Fruit fly (Drosophila melanogaster): ENCODE measurements around the gene Trf4-1.

Trf4-1 gene

DNA sequence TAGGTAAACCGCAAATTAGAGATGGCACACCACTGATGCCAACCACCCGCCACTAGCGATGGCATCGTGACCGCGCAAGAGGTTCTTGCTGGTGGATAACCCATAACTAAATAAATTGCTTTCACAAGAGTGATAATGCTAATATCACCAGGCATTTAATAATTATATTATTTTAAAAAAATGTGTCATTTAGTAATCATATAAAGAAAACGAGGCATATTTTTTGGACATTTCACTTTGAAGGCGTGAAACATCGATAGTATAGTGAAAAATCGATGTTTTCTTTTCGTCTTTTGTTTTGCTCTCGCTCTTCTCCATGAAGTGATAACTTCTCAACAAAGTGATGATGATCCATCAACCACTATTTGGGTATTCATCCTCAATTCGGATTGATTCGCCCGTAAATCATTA lies 1.4 kb upstream of the Trf4-1 start, which contains the start of gene IntS4 (continued):
- TF ChIP-seq CG6854 (GFP tag; optimal IDR thresholded peaks at IDR 0.05) (no peak), vri (GFP tag; optimal IDR thresholded peaks at IDR 0.05) (no peak), CG8119 (GFP tag; IDR thresholded peaks at IDR 0.05) (no peak), Blimp-1 (GFP tag; optimal IDR thresholded peaks at IDR 0.05) (peak; percentile 1), CG6276 (GFP tag; optimal IDR thresholded peaks at IDR 0.05) (no peak), CG10669 (GFP tag; optimal IDR thresholded peaks at IDR 0.05) (no peak), dac (GFP tag; optimal IDR thresholded peaks at IDR 0.05) (peak; percentile 13), salr (GFP tag; optimal IDR thresholded peaks at IDR 0.05) (no peak), net (GFP tag; optimal IDR thresholded peaks at IDR 0.05) (no peak), Gug (GFP tag; IDR thresholded peaks at IDR 0.05) (peak; percentile 32; the same call in 1 of the 2 replicates), CG3032 (tag; optimal IDR thresholded peaks at IDR 0.05) (peak; percentile 53), CG10631 (GFP tag; optimal IDR thresholded peaks at IDR 0.05) (peak; percentile 76), Sox15 (GFP tag; optimal IDR thresholded peaks at IDR 0.05) (peak; percentile 25), fd59A (GFP tag; optimal IDR thresholded peaks at IDR 0.05) (peak; percentile 4), CG3919 (GFP tag; optimal IDR thresholded peaks at IDR 0.05) (no peak), svp (GFP tag) (peak; percentile 83), topi (GFP tag; optimal IDR thresholded peaks at IDR 0.05) (peak; percentile 54), CG32006 (GFP tag; optimal IDR thresholded peaks at IDR 0.05) (no peak), CG6163 (GFP tag; IDR thresholded peaks at IDR 0.05) (no peak; the same call in 2 of the 3 replicates), esn (GFP tag; optimal IDR thresholded peaks at IDR 0.05) (peak; percentile 74), fkh (GFP tag; optimal IDR thresholded peaks at IDR 0.05) (no peak), cyc (GFP tag; optimal IDR thresholded peaks at IDR 0.05) (peak; percentile 55), CG11762 (GFP tag; optimal IDR thresholded peaks at IDR 0.05; ENCODE audit: insufficient read depth) (no peak), CG4318 (GFP tag; optimal IDR thresholded peaks at IDR 0.05) (no peak), CG15336 (GFP tag; IDR thresholded peaks at IDR 0.05) (0 out of 2 replicates have a peak, but pooled peaks have one; percentile 43), Smox (GFP tag; optimal IDR thresholded peaks at IDR 0.05) (no peak), Ets96B (tag; optimal IDR thresholded peaks at IDR 0.05) (peak; percentile 50), Met (GFP tag; optimal IDR thresholded peaks at IDR 0.05) (peak; percentile 63), CG11294 (GFP tag; IDR thresholded peaks at IDR 0.05) (no peak), Lpt (GFP tag; optimal IDR thresholded peaks at IDR 0.05) (no peak), pdm3 (GFP tag; optimal IDR thresholded peaks at IDR 0.05) (no peak)

DNA sequence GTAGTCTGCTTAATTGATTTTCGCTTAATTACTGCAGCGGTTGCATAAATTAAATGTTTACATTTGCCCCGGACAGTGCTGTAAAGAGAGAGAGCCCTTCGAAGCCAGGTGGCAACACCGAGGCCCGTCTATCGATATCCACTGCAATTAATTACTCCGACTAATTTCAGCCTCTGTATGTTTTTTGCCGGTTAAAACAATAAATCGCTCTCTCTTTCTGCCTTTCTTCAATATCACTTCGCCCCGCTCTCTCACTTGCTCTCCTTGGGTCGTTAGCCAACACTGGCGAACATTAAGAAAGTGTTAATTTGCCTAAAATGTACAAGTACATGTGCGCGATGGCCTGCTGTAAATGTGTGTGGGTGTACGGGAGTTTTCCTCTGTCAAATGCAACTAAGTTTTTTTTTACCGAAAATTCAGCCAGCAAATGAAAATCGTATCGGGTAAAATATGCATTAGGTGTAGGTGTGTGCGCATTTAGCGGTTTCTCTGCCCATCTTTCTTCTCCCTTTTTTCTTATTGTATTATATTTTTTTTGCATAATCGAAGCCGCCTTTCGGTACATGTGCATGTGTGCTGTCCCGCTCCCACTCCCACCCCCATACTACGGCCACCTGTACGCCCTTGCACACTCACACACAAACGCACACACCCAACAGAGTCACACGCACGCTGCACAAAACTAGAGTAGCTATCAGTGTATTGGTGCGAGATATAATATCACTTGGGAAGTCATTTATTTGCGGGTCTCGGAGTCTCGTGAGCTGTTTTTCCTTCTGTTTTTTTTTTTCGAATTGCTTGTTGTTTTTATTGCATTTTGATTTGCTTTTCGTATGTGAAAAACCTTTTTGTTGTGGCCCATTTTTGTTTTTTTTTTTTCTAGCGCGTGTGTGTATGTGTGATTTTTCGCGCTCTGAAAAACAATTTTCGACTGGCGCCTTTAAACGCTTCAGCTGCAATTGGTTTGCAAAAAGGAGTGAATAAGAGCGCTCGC lies 1.6 kb downstream of the Trf4-1 start:
- TF ChIP-seq salr (GFP tag; optimal IDR thresholded peaks at IDR 0.05) (no peak), CG10631 (GFP tag; optimal IDR thresholded peaks at IDR 0.05) (peak; percentile 44), ss (GFP tag; optimal IDR thresholded peaks at IDR 0.05) (peak; percentile 44 to 50), CG7368 (GFP tag; optimal IDR thresholded peaks at IDR 0.05) (peak; percentile 46), CG8319 (GFP tag; optimal IDR thresholded peaks at IDR 0.05) (no peak), CG8119 (GFP tag; IDR thresholded peaks at IDR 0.05) (peak; percentile 65; the same call in 2 of the 3 replicates), Eip78C (GFP tag) (peak; percentile 83), CG32006 (GFP tag; optimal IDR thresholded peaks at IDR 0.05) (peak; percentile 15), CG10669 (GFP tag; optimal IDR thresholded peaks at IDR 0.05) (peak; percentile 20), Sox14 (GFP tag; optimal IDR thresholded peaks at IDR 0.05) (peak; percentile 61), CG6808 (GFP tag; optimal IDR thresholded peaks at IDR 0.05) (no peak), CG8632 (GFP tag; optimal IDR thresholded peaks at IDR 0.05) (peak; percentile 12), CG6276 (GFP tag; optimal IDR thresholded peaks at IDR 0.05) (peak; percentile 51), dsx (GFP tag; optimal IDR thresholded peaks at IDR 0.05; ENCODE audit: poor library complexity, severe bottlenecking) (no peak), cyc (GFP tag; optimal IDR thresholded peaks at IDR 0.05) (peak; percentile 35), acj6 (GFP tag; optimal IDR thresholded peaks at IDR 0.05) (peak; percentile 23), fkh (GFP tag; optimal IDR thresholded peaks at IDR 0.05) (peak; percentile 80), CG31627 (GFP tag; optimal IDR thresholded peaks at IDR 0.05) (peak; percentile 37), Hr4 (GFP tag; optimal IDR thresholded peaks at IDR 0.05) (no peak), OdsH (GFP tag; optimal IDR thresholded peaks at IDR 0.05) (peak; percentile 46), CG15336 (GFP tag; IDR thresholded peaks at IDR 0.05) (peak; percentile 67), fd59A (GFP tag; optimal IDR thresholded peaks at IDR 0.05) (peak; percentile 5), Lpt (GFP tag; optimal IDR thresholded peaks at IDR 0.05) (no peak), net (GFP tag; optimal IDR thresholded peaks at IDR 0.05) (peak; percentile 36), eg (GFP tag; IDR thresholded peaks at IDR 0.05) (peak; percentile 75), CG1621 (tag; optimal IDR thresholded peaks at IDR 0.05) (peak; percentile 18), lz (GFP tag; optimal IDR thresholded peaks at IDR 0.05) (peak; percentile 53), CG9139 (GFP tag; optimal IDR thresholded peaks at IDR 0.05) (no peak)
